Worm (Caenorhabditis elegans) whole organism, young adult: ENCODE data around the gene C17E7.13.

Experiments
- C17E4.6 ChIP-seq: fragments of 200-800 bp; sonication (Bioruptor generic); IDR thresholded peaks from 2 replicates; pipeline ENCODE4 v1.3.6; 2022; ENCODE audit warnings: missing genetic modification reagents, missing genetic modification characterization, missing compliant biosample characterization
- D2030.7 ChIP-seq: fragments of 200-800 bp; sonication (Bioruptor generic); IDR thresholded peaks from 2 replicates; pipeline ENCODE4 v1.3.6; 2022; ENCODE audit warnings: missing genetic modification reagents, missing genetic modification characterization, missing compliant biosample characterization
- F33H1.4 ChIP-seq: fragments of 200-800 bp; sonication (Bioruptor generic); IDR thresholded peaks from 2 replicates; pipeline ENCODE4 v1.3.6; 2022; ENCODE audit warnings: missing genetic modification reagents, missing genetic modification characterization, missing compliant biosample characterization
- F37B4.10 ChIP-seq: fragments of 200-800 bp; sonication (Bioruptor generic); IDR thresholded peaks from 2 replicates; pipeline ENCODE4 v1.3.6; 2022; ENCODE audit warnings: missing genetic modification characterization, missing compliant biosample characterization
- F39B2.1 ChIP-seq: fragments of 200-800 bp; sonication (Bioruptor generic); IDR thresholded peaks from 2 replicates; pipeline ENCODE4 v1.3.6; 2022; ENCODE audit warnings: missing genetic modification reagents, missing genetic modification characterization, missing compliant biosample characterization
- F49E8.2 ChIP-seq: sonication (generic microtip); optimal IDR thresholded peaks from 3 replicates; lab custom pipeline; 2017; ENCODE audit warnings: missing genetic modification characterization, mild to moderate bottlenecking, missing compliant biosample characterization, antibody characterized with exemption, moderate library complexity; ENCODE audit not compliant: insufficient read depth
- F55B11.4 ChIP-seq: sonication (generic microtip); optimal IDR thresholded peaks from 2 replicates; lab custom pipeline; 2016; ENCODE audit warnings: missing compliant biosample characterization, missing genetic modification characterization, borderline replicate concordance; ENCODE audit not compliant: insufficient read depth
- Y56A3A.18 ChIP-seq: fragments of 200-800 bp; sonication (Bioruptor generic); IDR thresholded peaks from 2 replicates; pipeline ENCODE4 v1.3.6; 2022; ENCODE audit warnings: missing genetic modification reagents, missing genetic modification characterization, missing compliant biosample characterization
- Y95B8A.8 ChIP-seq: fragments of 200-800 bp; sonication (Bioruptor generic); IDR thresholded peaks from 2 replicates; pipeline ENCODE4 v1.3.6; 2022; ENCODE audit warnings: missing genetic modification reagents, missing genetic modification characterization, missing compliant biosample characterization
- akir-1 ChIP-seq: fragments of 200-800 bp; sonication (Bioruptor generic); optimal IDR thresholded peaks from 2 replicates; lab custom pipeline; 2018; ENCODE audit warnings: mild to moderate bottlenecking, missing genetic modification characterization, moderate library complexity, missing compliant biosample characterization
- ama-1 ChIP-seq, 3 experiments: fragments of 150-350 bp in 1 of 3; sonication (generic microtip) in 2 of 3; optimal IDR thresholded peaks; 2 replicates each; lab custom pipeline; 2014 to 2018; ENCODE audit warnings: missing biosample characterization in 2 of 3, missing genetic modification characterization in 2 of 3, missing genetic modification reagents in 2 of 3
- attf-3 ChIP-seq: fragments of 200-800 bp; sonication (Bioruptor generic); conservative IDR thresholded peaks from 2 replicates; pipeline ENCODE4 v1.3.6; 2022; ENCODE audit warnings: missing genetic modification reagents, missing genetic modification characterization, missing compliant biosample characterization
- attf-5 ChIP-seq: fragments of 200-800 bp; sonication (Bioruptor generic); optimal IDR thresholded peaks from 2 replicates; lab custom pipeline; 2018; ENCODE audit warnings: mild to moderate bottlenecking, missing genetic modification characterization, missing compliant biosample characterization
- bed-1 ChIP-seq: fragments of 200-800 bp; sonication (Bioruptor generic); IDR thresholded peaks from 2 replicates; pipeline ENCODE4 v1.3.6; 2022; ENCODE audit warnings: missing genetic modification reagents, missing genetic modification characterization, missing compliant biosample characterization
- cebp-1 ChIP-seq, 2 experiments: fragments of 200-800 bp in 1 of 2; sonication (Bioruptor generic) in 1 of 2; sonication (generic microtip) in 1 of 2; IDR thresholded peaks in 1 of 2; optimal IDR thresholded peaks in 1 of 2; 2 replicates each; pipeline versions ENCODE4 v1.3.6 to Lab custom; 2017 to 2022; ENCODE audit warnings: missing compliant biosample characterization in 2 of 2, missing genetic modification characterization in 2 of 2, mild to moderate bottlenecking in 1 of 2, missing genetic modification reagents in 1 of 2, moderate library complexity in 1 of 2
- cebp-2 ChIP-seq: fragments of 200-800 bp; sonication (Bioruptor generic); IDR thresholded peaks from 2 replicates; pipeline ENCODE4 v1.3.6; 2022; ENCODE audit warnings: missing genetic modification characterization, missing compliant biosample characterization
- ceh-27 ChIP-seq: fragments of 200-800 bp; sonication (Bioruptor generic); optimal IDR thresholded peaks from 2 replicates; lab custom pipeline; 2018; ENCODE audit warnings: mild to moderate bottlenecking, missing genetic modification characterization, moderate library complexity, missing compliant biosample characterization
- dox-1 ChIP-seq: fragments of 200-800 bp; sonication (Bioruptor generic); IDR thresholded peaks from 2 replicates; pipeline ENCODE4 v1.3.6; 2022; ENCODE audit warnings: missing genetic modification reagents, missing genetic modification characterization, missing compliant biosample characterization
- ets-4 ChIP-seq: fragments of 200-800 bp; sonication (Bioruptor generic); optimal IDR thresholded peaks from 2 replicates; lab custom pipeline; 2018; ENCODE audit warnings: mild to moderate bottlenecking, missing genetic modification characterization, missing compliant biosample characterization
- him-1 ChIP-seq: sonication (generic microtip); optimal IDR thresholded peaks from 2 replicates; lab custom pipeline; 2016; ENCODE audit warnings: missing genotype, missing genetic modification reagents, missing genetic modification characterization, missing compliant biosample characterization
- hsf-1 ChIP-seq: fragments of 200-800 bp; sonication (Bioruptor generic); IDR thresholded peaks from 2 replicates; pipeline ENCODE4 v1.3.6; 2022; ENCODE audit warnings: missing genetic modification reagents, missing genetic modification characterization, missing compliant biosample characterization
- lag-1 ChIP-seq: fragments of 200-800 bp; sonication (Bioruptor generic); IDR thresholded peaks from 2 replicates; pipeline ENCODE4 v1.3.6; 2022; ENCODE audit warnings: missing genetic modification reagents, missing genetic modification characterization, missing compliant biosample characterization
- lin-35 ChIP-seq, 3 experiments: fragments of 150-350 bp in 2 of 3; sonication (generic microtip) in 1 of 3; optimal IDR thresholded peaks; 2 replicates each; lab custom pipeline; 2014 to 2018; ENCODE audit warnings: missing biosample characterization in 3 of 3, missing genetic modification characterization in 3 of 3, missing genetic modification reagents in 3 of 3
- lin-40 ChIP-seq: sonication (generic microtip); optimal IDR thresholded peaks from 2 replicates; lab custom pipeline; 2016; ENCODE audit warnings: missing genetic modification characterization, mild to moderate bottlenecking, missing compliant biosample characterization, missing genotype, missing genetic modification reagents
- lsl-1 ChIP-seq: fragments of 200-800 bp; sonication (Bioruptor generic); optimal IDR thresholded peaks from 2 replicates; lab custom pipeline; 2018; ENCODE audit warnings: mild to moderate bottlenecking, missing genetic modification characterization, moderate library complexity, missing compliant biosample characterization
- madf-8 ChIP-seq: fragments of 200-800 bp; sonication (Bioruptor generic); conservative IDR thresholded peaks from 2 replicates; pipeline ENCODE4 v1.3.6; 2022; ENCODE audit warnings: missing genetic modification reagents, missing genetic modification characterization, missing compliant biosample characterization
- mxl-1 ChIP-seq: sonication (generic microtip); optimal IDR thresholded peaks from 2 replicates; lab custom pipeline; 2016; ENCODE audit warnings: missing genetic modification characterization, missing compliant biosample characterization
- nfya-1 ChIP-seq: sonication (generic microtip); optimal IDR thresholded peaks from 2 replicates; lab custom pipeline; 2017; ENCODE audit warnings: antibody characterized with exemption, missing compliant biosample characterization, missing genetic modification characterization, borderline replicate concordance; ENCODE audit not compliant: insufficient read depth
- nfyb-1 ChIP-seq: fragments of 200-800 bp; sonication (Bioruptor generic); IDR thresholded peaks from 2 replicates; pipeline ENCODE4 v1.3.6; 2022; ENCODE audit warnings: missing genetic modification reagents, missing genetic modification characterization, missing compliant biosample characterization
- nhr-179 ChIP-seq: sonication (generic microtip); optimal IDR thresholded peaks from 2 replicates; lab custom pipeline; 2016; ENCODE audit warnings: mild to moderate bottlenecking, missing genetic modification characterization, missing compliant biosample characterization
- pha-4 ChIP-seq: fragments of 150-350 bp; sonication (generic microtip); optimal IDR thresholded peaks from 2 replicates; lab custom pipeline; 2014; ENCODE audit warnings: missing biosample characterization, missing genetic modification reagents, missing genetic modification characterization
- rpc-1 ChIP-seq, 2 experiments: fragments of 150-350 bp in 1 of 2; sonication (generic microtip) in 1 of 2; optimal IDR thresholded peaks; 2 replicates each; lab custom pipeline; 2014 to 2018; ENCODE audit warnings: missing biosample characterization in 1 of 2, missing genetic modification characterization in 1 of 2, missing genetic modification reagents in 1 of 2, missing genotype in 1 of 2
- sdz-38 ChIP-seq: sonication (generic microtip); optimal IDR thresholded peaks from 2 replicates; lab custom pipeline; 2016; ENCODE audit warnings: missing genotype, missing genetic modification characterization, missing compliant biosample characterization
- sea-2 ChIP-seq: fragments of 200-800 bp; sonication (Bioruptor generic); IDR thresholded peaks from 2 replicates; pipeline ENCODE4 v1.3.6; 2022; ENCODE audit warnings: missing genetic modification characterization, missing compliant biosample characterization
- snpc-4 ChIP-seq, 5 experiments: fragments of 150-350 bp in 1 of 5; sonication (generic microtip) in 4 of 5; optimal IDR thresholded peaks; 2 replicates each; lab custom pipeline; 2014 to 2018; ENCODE audit warnings: missing genetic modification characterization in 5 of 5, missing biosample characterization in 3 of 5, antibody characterized with exemption in 2 of 5, mild to moderate bottlenecking in 2 of 5, missing compliant biosample characterization in 2 of 5, missing genotype in 2 of 5, moderate library complexity in 2 of 5, missing genetic modification reagents in 1 of 5
- sptf-2 ChIP-seq: fragments of 200-800 bp; sonication (Bioruptor generic); optimal IDR thresholded peaks from 2 replicates; lab custom pipeline; 2018; ENCODE audit warnings: mild to moderate bottlenecking, missing genetic modification characterization, missing compliant biosample characterization
- unc-62 ChIP-seq: fragments of 150-350 bp; optimal IDR thresholded peaks from 2 replicates; lab custom pipeline; 2014; ENCODE audit warnings: missing biosample characterization, missing genetic modification reagents, missing genetic modification characterization
- ztf-25 ChIP-seq: fragments of 200-800 bp; sonication (Bioruptor generic); IDR thresholded peaks from 2 replicates; pipeline ENCODE4 v1.3.6; 2022; ENCODE audit warnings: missing genetic modification reagents, missing genetic modification characterization, missing compliant biosample characterization
- ztf-26 ChIP-seq: sonication (generic microtip); optimal IDR thresholded peaks from 2 replicates; lab custom pipeline; 2017; ENCODE audit warnings: missing genetic modification characterization, missing compliant biosample characterization
- ztf-28 ChIP-seq: fragments of 200-800 bp; sonication (Bioruptor generic); IDR thresholded peaks from 2 replicates; pipeline ENCODE4 v1.3.6; 2022; ENCODE audit warnings: missing genetic modification reagents, missing genetic modification characterization, missing compliant biosample characterization

C17E7.13 gene

ce11 chrV:3865273-3865672 is 23.8 kb downstream of the C17E7.13 start:
- TF ChIP-seq dox-1 (GFP tag; lab: Robert Waterston, UW) = no peak

ce11 chrV:3862851-3863250 is 26.2 kb downstream of the C17E7.13 start, which contains the start of gene nhr-187:
TSS of gene nhr-187 (minus strand) at chrV:3862951.
- TF ChIP-seq sptf-2 (GFP tag; lab: Kevin White, UChicago) = no peak
- no peak for TF ChIP-seq attf-5 (GFP tag; lab: Kevin White, UChicago)
- TF ChIP-seq Y56A3A.18 (GFP tag; lab: Robert Waterston, UW) = no peak
- no peak for TF ChIP-seq bed-1 (GFP tag; lab: Robert Waterston, UW)
- no peak for TF ChIP-seq rpc-1 (optimal IDR thresholded peaks at IDR 0.05; lab: Kevin White, UChicago)
- TF ChIP-seq rpc-1 (tag; optimal IDR thresholded peaks at IDR 0.05; lab: Kevin White, UChicago) = no peak
- no peak for TF ChIP-seq lag-1
- no peak for TF ChIP-seq D2030.7 (GFP tag; lab: Robert Waterston, UW)
- TF ChIP-seq ztf-25 = no peak
- TF ChIP-seq sdz-38 (tag; lab: Kevin White, UChicago) = no peak
- no peak for TF ChIP-seq madf-8
- TF ChIP-seq C17E4.6 (GFP tag; lab: Robert Waterston, UW) = no peak
- no peak for TF ChIP-seq nfyb-1 (GFP tag; lab: Robert Waterston, UW)
- no peak for TF ChIP-seq nfya-1
- no peak for TF ChIP-seq Y95B8A.8 (GFP tag; lab: Robert Waterston, UW)
- TF ChIP-seq ztf-26 (tag; lab: Kevin White, UChicago) = no peak
- TF ChIP-seq mxl-1 (tag; lab: Kevin White, UChicago) = no peak
- TF ChIP-seq lin-40 = no peak
- no peak for TF ChIP-seq him-1 (tag; lab: Kevin White, UChicago)

DNA sequence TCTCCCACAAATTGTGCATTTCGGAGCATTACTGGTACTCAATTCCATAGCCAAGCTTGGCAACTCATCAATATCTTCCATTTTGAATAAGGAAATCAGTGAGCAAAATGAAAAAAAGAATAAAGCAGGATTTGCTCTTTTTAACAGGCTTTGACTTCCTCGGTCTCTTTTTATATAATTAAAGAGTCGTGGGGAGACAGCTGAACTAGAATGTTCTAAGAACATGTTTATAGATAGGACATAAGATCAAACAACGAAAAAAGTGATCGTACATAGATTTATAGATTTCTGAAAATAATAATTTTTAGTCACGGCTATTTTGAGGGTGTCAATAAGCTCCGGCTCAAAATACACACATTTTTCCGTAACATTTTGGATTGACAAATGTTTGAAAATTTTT is 29.0 kb downstream of the C17E7.13 start, which contains the start of gene nhr-189:
nhr-189 (minus strand) TSS at position 121 of the 400 bp plus-strand sequence.
- no peak for TF ChIP-seq lin-35 (GFP tag; optimal IDR thresholded peaks at IDR 0.05; lab: Kevin White, UChicago)
- no peak for TF ChIP-seq lsl-1 (GFP tag; lab: Kevin White, UChicago)
- no peak for TF ChIP-seq sdz-38 (tag; lab: Kevin White, UChicago)

DNA sequence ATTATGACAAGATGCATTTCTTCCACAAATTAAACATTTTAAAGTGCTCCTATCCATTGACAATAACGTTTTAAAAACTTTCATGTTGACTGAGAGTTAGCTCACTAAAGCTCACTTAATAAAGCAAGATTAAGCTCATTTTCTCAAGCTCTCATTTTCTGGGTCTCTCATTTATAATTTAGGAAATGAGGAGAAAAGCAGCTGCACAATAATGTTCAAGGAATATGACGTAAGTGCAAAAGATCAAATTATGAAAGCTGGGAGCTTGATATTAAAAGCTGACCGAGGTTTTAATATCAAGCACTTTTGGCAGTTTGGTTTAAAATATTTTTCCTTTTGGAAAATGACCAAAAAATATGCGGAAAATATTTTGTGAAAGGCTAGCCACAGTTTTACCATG is 31.3 kb downstream of the C17E7.13 start, which contains the start of gene nhr-188:
nhr-188 (minus strand) TSS at position 84 of the 400 bp plus-strand sequence.
- TF ChIP-seq attf-3 (no peak), snpc-4 (GFP tag; optimal IDR thresholded peaks at IDR 0.05; lab: Kevin White, UChicago) (no peak), snpc-4 (tag; optimal IDR thresholded peaks at IDR 0.05; lab: Kevin White, UChicago) (no peak), F49E8.2 (tag; lab: Kevin White, UChicago) (no peak), F37B4.10 (no peak), unc-62 (no peak), hsf-1 (GFP tag; lab: Robert Waterston, UW) (no peak), nhr-179 (tag; lab: Kevin White, UChicago) (no peak), ama-1 (optimal IDR thresholded peaks at IDR 0.05; lab: Kevin White, UChicago) (no peak), ama-1 (GFP tag; optimal IDR thresholded peaks at IDR 0.05; lab: Kevin White, UChicago) (no peak), ztf-28 (GFP tag; lab: Robert Waterston, UW) (no peak), lsl-1 (GFP tag; lab: Kevin White, UChicago) (no peak), cebp-2 (GFP tag; lab: Robert Waterston, UW) (no peak)

DNA sequence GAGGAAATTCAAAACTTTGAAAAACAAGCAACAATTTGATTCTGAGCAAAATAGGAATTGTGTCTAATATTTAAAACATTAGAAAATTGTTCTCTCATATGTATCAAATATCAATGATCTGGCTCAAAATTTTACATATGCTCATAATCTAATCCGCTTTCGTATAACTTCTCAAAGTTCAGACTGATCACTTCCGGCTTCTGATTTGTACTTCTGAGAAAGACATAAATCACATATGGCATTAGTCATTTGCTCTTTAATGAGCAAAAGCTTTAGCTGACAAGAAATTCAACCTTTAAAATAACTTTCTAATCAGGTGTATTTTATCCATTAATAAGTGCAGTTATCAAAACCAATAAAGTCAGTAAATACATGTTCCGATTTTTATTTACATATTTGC is 33.2 kb downstream of the C17E7.13 start:
- no peak for TF ChIP-seq pha-4 (tag; lab: Kevin White, UChicago)
- TF ChIP-seq akir-1 (GFP tag; lab: Kevin White, UChicago) = no peak
- no peak for TF ChIP-seq ceh-27 (GFP tag; lab: Kevin White, UChicago)
- no peak for TF ChIP-seq mxl-1 (tag; lab: Kevin White, UChicago)
- TF ChIP-seq F39B2.1 = no peak
- TF ChIP-seq F33H1.4 = no peak
- no peak for TF ChIP-seq nhr-179 (tag; lab: Kevin White, UChicago)
- TF ChIP-seq cebp-1 (GFP tag; IDR thresholded peaks at IDR 0.05; lab: Robert Waterston, UW) = no peak
- no peak for TF ChIP-seq cebp-1 (tag; optimal IDR thresholded peaks at IDR 0.05; lab: Kevin White, UChicago)
- no peak for TF ChIP-seq rpc-1 (optimal IDR thresholded peaks at IDR 0.05; lab: Kevin White, UChicago)
- TF ChIP-seq rpc-1 (tag; optimal IDR thresholded peaks at IDR 0.05; lab: Kevin White, UChicago) = no peak
- TF ChIP-seq ama-1 (optimal IDR thresholded peaks at IDR 0.05; lab: Kevin White, UChicago) = no peak
- no peak for TF ChIP-seq ama-1 (GFP tag; optimal IDR thresholded peaks at IDR 0.05; lab: Kevin White, UChicago)
- no peak for TF ChIP-seq sea-2 (GFP tag; lab: Robert Waterston, UW)
- no peak for TF ChIP-seq ets-4 (GFP tag; lab: Kevin White, UChicago)
- TF ChIP-seq F55B11.4 (tag; lab: Kevin White, UChicago) = no peak
